Worm (Caenorhabditis elegans): Measurements from ENCODE around the gene Y57G11C.43.

DNA sequence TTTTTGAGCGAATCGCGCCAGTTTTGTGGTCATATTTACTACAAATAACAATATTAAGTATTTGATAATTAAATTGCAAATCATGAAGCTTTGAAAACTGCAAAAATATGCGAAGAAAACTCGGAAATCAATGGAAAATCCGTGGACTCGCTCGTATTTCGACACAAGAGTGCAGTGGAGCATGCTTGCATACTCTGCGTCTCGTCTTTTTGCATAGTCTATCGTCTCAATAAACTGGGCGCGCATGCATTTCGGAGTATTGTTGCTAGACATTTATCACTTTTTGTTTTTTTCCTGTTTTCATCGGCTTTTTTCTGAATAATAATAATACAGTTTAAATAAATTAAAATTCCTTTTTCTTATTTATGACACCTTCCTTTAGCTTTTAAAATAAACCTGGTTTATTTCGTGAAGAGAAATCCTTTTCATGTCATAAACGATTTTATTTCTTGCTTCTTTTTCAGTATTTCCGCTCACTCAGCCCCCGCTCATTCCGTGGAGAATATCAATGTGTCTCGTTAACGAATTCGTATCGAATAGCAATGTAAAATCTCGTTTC, 1.5 kb upstream of the Y57G11C.43 start, which contains the start of the genes mrps-7 and Y57G11C.3:
- peak; percentile 70 for TF ChIP-seq ztf-4 (tag; optimal IDR thresholded peaks at IDR 0.05)
- TF ChIP-seq egl-13 (tag; optimal IDR thresholded peaks at IDR 0.05): peak; percentile 83
- TF ChIP-seq ama-1 (optimal IDR thresholded peaks at IDR 0.05): peak; percentile 84
- TF ChIP-seq ets-5 (GFP tag; IDR thresholded peaks at IDR 0.05): no peak
- TF ChIP-seq nhr-47 (tag; optimal IDR thresholded peaks at IDR 0.05): peak; percentile 97

Measured in whole organism, L1 larva.